Fruit fly (Drosophila melanogaster) whole organism, prepupa: ENCODE measurements around the gene mei-218.

Experiments used
- CG10669 ChIP-seq: fragments of 200-800 bp; sonication (Bioruptor generic); optimal IDR thresholded peaks from 3 replicates; lab custom pipeline; 2018; ENCODE audit warnings: missing biosample characterization, mild to moderate bottlenecking, missing genetic modification characterization, moderate library complexity
- CG1621 ChIP-seq: fragments of 200-800 bp; sonication (Bioruptor generic); optimal IDR thresholded peaks from 3 replicates; lab custom pipeline; 2018; ENCODE audit warnings: missing biosample characterization, mild to moderate bottlenecking, missing genetic modification characterization
- CG9139 ChIP-seq: fragments of 200-800 bp; sonication (Bioruptor generic); optimal IDR thresholded peaks from 3 replicates; lab custom pipeline; 2017; ENCODE audit warnings: missing biosample characterization, mild to moderate bottlenecking, missing genetic modification characterization
- Sox102F ChIP-seq: fragments of 200-800 bp; sonication (Bioruptor generic); optimal IDR thresholded peaks from 2 replicates; lab custom pipeline; 2016; ENCODE audit warnings: missing biosample characterization, mild to moderate bottlenecking, missing genetic modification characterization
- Sox14 ChIP-seq: fragments of 200-800 bp; sonication (Bioruptor generic); optimal IDR thresholded peaks from 3 replicates; lab custom pipeline; 2016; ENCODE audit warnings: missing biosample characterization, missing genetic modification characterization
- eg ChIP-seq: fragments of 200-800 bp; sonication (Bioruptor generic); IDR thresholded peaks from 3 replicates; pipeline ENCODE4 v1.3.6; 2022; ENCODE audit warnings: missing biosample characterization, missing genetic modification characterization
- svp ChIP-seq: fragments of 200-800 bp; sonication (Bioruptor generic); peaks from one replicate; lab custom pipeline; 2016; ENCODE audit warnings: missing biosample characterization, missing genetic modification characterization

Gene mei-218

dm6 chrX:17090585-17090984 is 52.2 kb downstream of the mei-218 start (continued):
- TF ChIP-seq Sox102F (GFP tag; lab: Kevin White, UChicago), result no peak
- no peak for TF ChIP-seq CG9139 (GFP tag; lab: Kevin White, UChicago)
- no peak for TF ChIP-seq CG10669 (GFP tag; lab: Kevin White, UChicago)
- peak; percentile 40; the same call in 1 of the 3 replicates for TF ChIP-seq eg (GFP tag; lab: Robert Waterston, UW)
- no peak for TF ChIP-seq Sox14 (GFP tag; lab: Kevin White, UChicago)

DNA sequence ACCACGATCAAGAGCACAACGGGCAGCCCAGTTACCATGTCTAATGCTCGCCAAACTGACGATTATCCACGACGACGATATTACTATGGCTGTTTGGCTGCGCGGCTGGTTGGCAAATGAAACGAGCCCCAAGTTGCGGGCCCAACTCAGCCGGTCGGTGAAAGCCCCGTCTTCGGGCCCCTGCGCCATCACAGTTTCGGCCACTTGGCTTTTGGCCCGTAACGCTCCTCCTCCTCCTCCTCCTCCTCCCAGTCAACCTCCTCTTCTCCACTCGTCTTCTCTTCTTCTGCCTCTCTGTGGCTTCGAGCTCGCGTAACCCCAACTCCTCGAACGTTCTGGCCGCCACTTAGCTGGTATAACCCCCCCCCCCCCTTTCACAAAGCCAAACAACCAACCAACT is 55.2 kb downstream of the mei-218 start, which contains the start of gene CG8945:
Gene CG8945 (minus strand): TSS at position 101 of the 400 bp plus-strand sequence.
- no peak for TF ChIP-seq CG1621 (tag; lab: Kevin White, UChicago)
- TF ChIP-seq svp (GFP tag; lab: Kevin White, UChicago), result peak; percentile 27
